Worm (Caenorhabditis elegans) whole organism, midembryonic: ENCODE measurements around the gene ipp-5.

Experiments used
- T22C8.4 ChIP-seq: fragments of 200-800 bp; sonication (Bioruptor generic); IDR thresholded peaks from 2 replicates; pipeline ENCODE4 v1.3.6; 2022; ENCODE audit warnings: missing genetic modification characterization, missing compliant biosample characterization
- cog-1 ChIP-seq: sonication (generic microtip); optimal IDR thresholded peaks from 2 replicates; lab custom pipeline; 2016; ENCODE audit warnings: missing genetic modification characterization, missing compliant biosample characterization
- flt-1 ChIP-seq: fragments of 200-800 bp; sonication (Bioruptor generic); IDR thresholded peaks from 2 replicates; pipeline ENCODE4 v1.3.6; 2022; ENCODE audit warnings: missing genetic modification characterization, missing compliant biosample characterization
- klf-2 ChIP-seq: fragments of 200-800 bp; sonication (Bioruptor generic); conservative IDR thresholded peaks from 2 replicates; pipeline ENCODE4 v1.3.6; 2022; ENCODE audit warnings: missing genetic modification reagents, missing genetic modification characterization, missing compliant biosample characterization
- med-1 ChIP-seq: sonication (generic microtip); optimal IDR thresholded peaks from 2 replicates; lab custom pipeline; 2017; ENCODE audit warnings: missing genetic modification characterization, mild to moderate bottlenecking, missing compliant biosample characterization, antibody characterized with exemption, missing genetic modification reagents; ENCODE audit not compliant: insufficient read depth
- ref-1 ChIP-seq: fragments of 200-800 bp; sonication (Bioruptor generic); conservative IDR thresholded peaks from 2 replicates; pipeline ENCODE4 v1.3.6; 2022; ENCODE audit warnings: missing genetic modification reagents, missing genetic modification characterization, missing compliant biosample characterization
- tab-1 ChIP-seq: fragments of 200-800 bp; sonication (Bioruptor generic); IDR thresholded peaks from 2 replicates; pipeline ENCODE4 v1.3.6; 2022; ENCODE audit warnings: missing genetic modification characterization, missing compliant biosample characterization
- ztf-23 ChIP-seq: fragments of 200-800 bp; sonication (Bioruptor generic); IDR thresholded peaks from 2 replicates; pipeline ENCODE4 v1.3.6; 2022; ENCODE audit warnings: missing genetic modification reagents, missing genetic modification characterization, missing compliant biosample characterization
- ztf-29 ChIP-seq: fragments of 200-800 bp; sonication (Bioruptor generic); IDR thresholded peaks from 2 replicates; pipeline ENCODE4 v1.3.6; 2022; ENCODE audit warnings: missing genetic modification reagents, missing genetic modification characterization, missing compliant biosample characterization

Gene ipp-5

DNA sequence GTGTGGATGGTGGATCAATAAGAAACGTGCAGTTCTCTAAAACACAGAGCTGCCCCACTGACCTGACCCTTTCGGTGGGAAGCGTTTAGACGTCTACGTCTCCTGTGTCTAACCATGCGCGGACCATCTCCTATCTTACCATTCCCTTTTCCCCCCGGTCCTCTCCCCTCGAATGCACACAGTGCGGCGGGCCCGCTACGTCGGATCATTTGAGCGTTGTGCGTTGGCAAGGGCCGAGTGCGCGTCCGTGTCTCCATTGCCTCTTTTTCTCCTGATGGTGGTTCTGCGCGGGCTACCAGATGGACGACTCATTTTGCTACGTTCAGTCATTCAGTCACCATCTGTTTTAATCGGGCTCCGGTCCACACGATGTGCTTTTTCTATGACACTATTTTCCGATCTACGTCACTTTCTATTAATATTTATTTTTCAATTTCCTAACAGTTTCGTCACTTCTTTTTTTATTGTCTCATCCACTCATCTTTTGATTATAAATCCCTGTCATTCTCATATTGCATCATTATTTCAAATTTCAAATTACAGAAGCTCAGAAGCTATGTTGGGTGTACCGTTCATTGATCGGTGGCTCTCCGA, 35.6 kb upstream of the ipp-5 start, which contains the start of gene inx-3:
Gene inx-3, plus strand, starts transcription at position 544 of the 594 bp plus-strand sequence.
- TF ChIP-seq ztf-23 (0 out of 2 replicates have a peak, but pooled peaks have one; percentile 55), flt-1 (GFP tag; lab: Robert Waterston, UW) (0 out of 2 replicates have a peak, but pooled peaks have one; percentile 4), T22C8.4 (GFP tag; lab: Robert Waterston, UW) (0 out of 2 replicates have a peak, but pooled peaks have one; percentile 3), klf-2 (GFP tag; lab: Robert Waterston, UW) (no peak), tab-1 (GFP tag; lab: Robert Waterston, UW) (peak; percentile 53; the same call in 1 of the 2 replicates), cog-1 (no peak)

DNA sequence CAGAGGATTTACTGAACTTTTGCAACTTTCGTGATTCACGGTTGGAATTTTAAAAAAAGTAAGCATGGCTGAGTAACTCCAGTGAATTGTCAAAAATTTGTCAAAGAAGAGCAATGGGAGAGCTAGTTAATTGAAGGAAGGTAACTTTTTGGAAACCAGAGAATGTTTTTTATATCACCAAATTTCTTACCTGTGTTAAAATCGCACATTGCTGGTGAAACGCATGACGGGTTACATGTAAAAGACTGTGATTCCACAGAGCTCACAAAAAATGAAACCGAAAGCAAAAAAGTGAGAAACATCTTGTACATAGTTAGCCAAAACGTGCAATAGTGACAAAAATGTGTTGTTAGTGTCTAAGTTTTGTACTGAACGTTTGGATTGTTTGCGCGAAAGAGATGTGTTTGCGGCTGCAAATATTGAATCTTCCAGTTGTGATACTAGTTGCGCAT, 32.1 kb upstream of the ipp-5 start, which contains the start of gene F22F4.9:
Gene F22F4.9, minus strand, starts transcription at position 402 of the 452 bp plus-strand sequence.
- TF ChIP-seq T22C8.4 (GFP tag; lab: Robert Waterston, UW): no peak
- no peak for TF ChIP-seq klf-2 (GFP tag; lab: Robert Waterston, UW)
- TF ChIP-seq ztf-23: no peak
- TF ChIP-seq cog-1: no peak
- TF ChIP-seq tab-1 (GFP tag; lab: Robert Waterston, UW): no peak
- TF ChIP-seq med-1: no peak

DNA sequence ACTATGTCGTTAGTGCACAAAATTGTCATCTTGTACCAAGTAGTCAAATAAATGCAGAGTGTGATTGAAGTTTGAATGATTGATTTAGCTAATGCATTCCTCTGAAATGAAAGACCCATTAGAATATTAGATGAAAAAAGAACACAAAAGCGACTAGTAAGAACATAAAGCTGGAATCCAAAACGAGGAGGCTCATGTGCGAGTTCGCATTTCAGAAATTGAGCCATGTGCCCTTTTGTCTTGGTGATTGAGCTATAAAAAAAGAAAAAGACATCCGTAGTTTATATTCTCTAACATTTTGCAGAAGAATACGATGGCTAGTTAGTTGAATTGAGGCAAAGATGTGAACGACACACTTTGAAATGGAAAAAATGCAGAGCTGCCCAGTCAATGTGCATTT, 29.8 kb upstream of the ipp-5 start, which contains the start of gene F22F4.4:
Gene F22F4.4, minus strand, starts transcription at position 101 of the 400 bp plus-strand sequence.
- TF ChIP-seq ztf-29: no peak
- TF ChIP-seq T22C8.4 (GFP tag; lab: Robert Waterston, UW): no peak
- TF ChIP-seq ztf-23: no peak
- no peak for TF ChIP-seq flt-1 (GFP tag; lab: Robert Waterston, UW)
- TF ChIP-seq ref-1 (GFP tag; lab: Robert Waterston, UW): no peak
- TF ChIP-seq tab-1 (GFP tag; lab: Robert Waterston, UW): no peak
- no peak for TF ChIP-seq med-1
- TF ChIP-seq klf-2 (GFP tag; lab: Robert Waterston, UW): no peak
- TF ChIP-seq cog-1: no peak

DNA sequence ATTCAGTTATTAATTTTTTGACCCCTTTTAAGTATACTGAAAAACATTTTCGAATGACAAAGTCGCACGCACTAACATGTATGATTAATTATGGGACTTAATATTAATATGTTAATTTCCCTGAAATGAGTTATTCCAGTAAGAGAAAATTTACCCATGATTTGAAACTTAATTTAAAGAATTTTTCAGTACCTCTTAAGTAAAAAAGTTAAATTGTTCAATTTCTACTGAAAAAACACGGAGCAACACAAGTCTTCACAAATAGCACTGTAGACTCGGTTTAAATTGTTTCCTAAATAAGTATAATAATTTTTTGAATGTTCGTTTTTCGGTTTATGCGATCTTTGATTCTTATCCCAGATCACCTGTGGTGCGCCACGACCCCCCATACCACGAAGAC, 28.8 kb upstream of the ipp-5 start:
- TF ChIP-seq ref-1 (GFP tag; lab: Robert Waterston, UW): no peak
- no peak for TF ChIP-seq med-1
- no peak for TF ChIP-seq klf-2 (GFP tag; lab: Robert Waterston, UW)
- no peak for TF ChIP-seq ztf-29
- TF ChIP-seq flt-1 (GFP tag; lab: Robert Waterston, UW): no peak
- no peak for TF ChIP-seq tab-1 (GFP tag; lab: Robert Waterston, UW)
- no peak for TF ChIP-seq ztf-23

DNA sequence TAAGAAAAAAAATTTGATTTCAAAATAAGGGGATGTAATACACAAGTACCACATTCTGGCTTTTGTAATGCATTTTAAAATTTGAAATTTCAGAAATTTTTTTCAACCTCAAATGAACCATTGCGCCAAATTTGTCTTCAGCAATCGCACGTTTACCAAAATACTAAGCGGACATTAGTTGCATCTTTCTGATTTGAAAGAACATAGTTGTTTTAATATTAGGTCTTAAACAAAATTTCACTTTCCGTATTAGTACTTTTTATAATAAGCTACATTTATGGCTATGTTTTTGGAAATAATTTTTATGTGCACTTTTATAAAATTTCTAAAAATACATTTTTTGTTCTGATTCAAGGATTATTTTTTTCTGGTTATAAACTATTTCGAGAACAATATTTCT, 27.4 kb upstream of the ipp-5 start, which contains the start of gene sups-1:
Gene sups-1, plus strand, starts transcription at position 301 of the 400 bp plus-strand sequence.
- TF ChIP-seq ztf-29 (no peak), ref-1 (GFP tag; lab: Robert Waterston, UW) (no peak), klf-2 (GFP tag; lab: Robert Waterston, UW) (no peak), tab-1 (GFP tag; lab: Robert Waterston, UW) (no peak), med-1 (no peak), ztf-23 (no peak)

ce11 chrX:6004315-6004714, 27.0 kb upstream of the ipp-5 start:
- TF ChIP-seq klf-2 (GFP tag; lab: Robert Waterston, UW): no peak
- no peak for TF ChIP-seq med-1
- TF ChIP-seq ztf-29: no peak
- no peak for TF ChIP-seq cog-1
- TF ChIP-seq T22C8.4 (GFP tag; lab: Robert Waterston, UW): no peak
- no peak for TF ChIP-seq tab-1 (GFP tag; lab: Robert Waterston, UW)
- TF ChIP-seq flt-1 (GFP tag; lab: Robert Waterston, UW): no peak
- no peak for TF ChIP-seq ztf-23
- TF ChIP-seq ref-1 (GFP tag; lab: Robert Waterston, UW): no peak

DNA sequence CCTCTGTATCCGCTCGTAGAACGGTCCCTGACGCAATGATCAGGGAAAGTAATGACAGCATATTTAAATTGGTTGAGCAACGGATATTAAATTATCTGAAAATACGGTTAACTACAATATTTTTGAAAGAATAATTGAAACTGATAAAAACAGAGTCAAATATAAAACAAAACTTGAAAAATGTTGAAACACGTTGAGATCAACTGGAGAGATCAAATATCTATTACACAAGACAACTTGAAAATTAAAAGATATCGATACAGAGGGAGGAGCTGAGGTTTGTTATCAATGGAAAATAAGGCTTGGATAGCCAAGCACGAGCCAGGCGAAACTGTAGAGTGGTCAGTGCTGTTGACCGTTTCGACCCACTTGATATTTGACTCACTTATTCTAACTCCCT, 20.7 kb upstream of the ipp-5 start, which contains the start of gene C09B8.3:
Gene C09B8.3, minus strand, starts transcription at position 101 of the 400 bp plus-strand sequence.
- TF ChIP-seq cog-1: no peak
- TF ChIP-seq flt-1 (GFP tag; lab: Robert Waterston, UW): no peak
- TF ChIP-seq ztf-29: no peak
- TF ChIP-seq T22C8.4 (GFP tag; lab: Robert Waterston, UW): no peak
- no peak for TF ChIP-seq med-1
- TF ChIP-seq tab-1 (GFP tag; lab: Robert Waterston, UW): no peak

- TF ChIP-seq ztf-29 (no peak), tab-1 (GFP tag; lab: Robert Waterston, UW) (no peak), T22C8.4 (GFP tag; lab: Robert Waterston, UW) (no peak), flt-1 (GFP tag; lab: Robert Waterston, UW) (no peak), cog-1 (no peak), klf-2 (GFP tag; lab: Robert Waterston, UW) (no peak), ztf-23 (no peak), med-1 (no peak), ref-1 (GFP tag; lab: Robert Waterston, UW) (no peak)
Observed at ce11 chrX:6015096-6015495, 16.2 kb upstream of the ipp-5 start, which contains the start of gene C09B8.8. C09B8.8 (plus strand) TSS chrX:6015492.

DNA sequence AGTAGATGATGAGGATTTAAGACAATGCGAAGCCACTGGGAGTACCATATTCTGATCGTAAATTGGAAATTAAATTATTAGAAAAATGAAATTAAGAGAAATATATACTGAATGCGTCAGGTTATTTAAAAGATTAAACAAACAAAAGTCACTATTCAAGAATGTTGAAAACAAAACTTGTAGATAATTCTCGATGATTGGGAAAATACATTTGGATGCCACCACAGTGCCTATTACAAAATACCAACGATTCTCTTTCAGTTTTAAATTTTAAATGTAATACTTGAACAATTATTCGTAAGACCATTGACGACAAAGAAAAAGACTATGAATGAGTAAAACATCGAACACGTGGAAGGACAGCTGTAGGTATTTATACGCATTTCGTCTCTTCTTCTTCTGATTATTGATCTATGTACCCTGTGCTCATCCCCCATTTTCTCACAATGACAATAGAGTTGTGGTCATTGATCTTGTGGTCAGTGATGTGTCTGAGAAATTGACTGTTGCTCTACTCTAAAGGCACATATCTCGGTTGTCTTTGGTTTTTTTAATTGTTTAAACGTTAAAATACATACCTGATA, 11.3 kb upstream of the ipp-5 start, which contains the start of gene C09B8.4:
Gene C09B8.4, minus strand, starts transcription at position 51 of the 584 bp plus-strand sequence.
- TF ChIP-seq flt-1 (GFP tag; lab: Robert Waterston, UW) (no peak), cog-1 (no peak), tab-1 (GFP tag; lab: Robert Waterston, UW) (no peak), klf-2 (GFP tag; lab: Robert Waterston, UW) (no peak), ztf-23 (no peak), ref-1 (GFP tag; lab: Robert Waterston, UW) (no peak), ztf-29 (no peak), med-1 (no peak), T22C8.4 (GFP tag; lab: Robert Waterston, UW) (no peak)

DNA sequence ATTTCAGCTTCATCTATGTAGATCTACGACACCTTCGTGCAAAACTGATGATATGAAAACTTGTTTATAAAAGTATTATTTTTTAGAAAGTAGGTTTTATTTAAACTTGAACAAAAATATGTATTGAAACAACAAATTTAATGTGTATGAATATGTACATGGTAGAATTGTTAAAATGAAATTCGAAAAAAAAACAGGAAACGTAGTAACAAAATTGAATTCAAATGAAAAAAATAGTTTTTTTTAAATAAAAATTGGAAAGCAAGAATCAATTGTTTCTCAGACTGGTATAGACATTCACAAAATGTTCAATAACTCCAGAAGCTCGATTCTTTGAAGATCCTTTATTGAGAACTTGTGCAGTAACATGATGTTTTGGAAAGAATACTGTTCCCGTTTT, 10.5 kb upstream of the ipp-5 start:
- TF ChIP-seq ref-1 (GFP tag; lab: Robert Waterston, UW) (no peak), flt-1 (GFP tag; lab: Robert Waterston, UW) (no peak), T22C8.4 (GFP tag; lab: Robert Waterston, UW) (no peak), ztf-23 (no peak), tab-1 (GFP tag; lab: Robert Waterston, UW) (no peak), cog-1 (no peak), med-1 (no peak), klf-2 (GFP tag; lab: Robert Waterston, UW) (no peak), ztf-29 (no peak)
